Fruit fly (Drosophila melanogaster) whole organism, embryonic: ENCODE measurements around the gene GlcAT-P.

Source experiments
- B-H2 ChIP-seq: fragments of 200-800 bp; sonication (Bioruptor generic); optimal IDR thresholded peaks from 2 replicates; lab custom pipeline; 2018; ENCODE audit warnings: missing biosample characterization, mild to moderate bottlenecking, missing genetic modification characterization
- Bdp1 ChIP-seq: fragments of 200-800 bp; sonication (Bioruptor generic); optimal IDR thresholded peaks from 3 replicates; lab custom pipeline; 2016; ENCODE audit warnings: missing biosample characterization, missing genetic modification characterization
- CG10267 ChIP-seq: fragments of 200-800 bp; sonication (Bioruptor generic); optimal IDR thresholded peaks from 2 replicates; lab custom pipeline; 2018; ENCODE audit warnings: missing biosample characterization, mild to moderate bottlenecking, missing genetic modification characterization, moderate library complexity
- CG11247 ChIP-seq: fragments of 200-800 bp; sonication (Bioruptor generic); IDR thresholded peaks from 2 replicates; pipeline ENCODE4 v1.3.6; 2022; ENCODE audit warnings: missing biosample characterization, missing genetic modification characterization
- CG12744 ChIP-seq: fragments of 200-800 bp; sonication (Bioruptor generic); optimal IDR thresholded peaks from 2 replicates; lab custom pipeline; 2016; ENCODE audit warnings: missing biosample characterization, missing genetic modification characterization
- CG12769 ChIP-seq: fragments of 200-800 bp; sonication (Bioruptor generic); optimal IDR thresholded peaks from 2 replicates; lab custom pipeline; 2019; ENCODE audit warnings: missing biosample characterization, mild to moderate bottlenecking, missing genetic modification characterization, moderate library complexity
- CG14860 ChIP-seq: fragments of 200-800 bp; sonication (Bioruptor generic); IDR thresholded peaks from 3 replicates; pipeline ENCODE4 v1.3.6; 2022; ENCODE audit warnings: missing biosample characterization, missing genetic modification characterization; ENCODE audit not compliant: partially characterized antibody
- CG15514 ChIP-seq: fragments of 200-800 bp; sonication (Bioruptor generic); optimal IDR thresholded peaks from 3 replicates; lab custom pipeline; 2017; ENCODE audit warnings: missing biosample characterization, missing genetic modification characterization, mild to moderate bottlenecking, moderate library complexity, missing genetic modification reagents
- CG1647 ChIP-seq: fragments of 200-800 bp; sonication (Bioruptor generic); optimal IDR thresholded peaks from 3 replicates; lab custom pipeline; 2016; ENCODE audit warnings: missing biosample characterization, missing genetic modification characterization
- CG18619 ChIP-seq: fragments of 200-800 bp; sonication (Bioruptor generic); optimal IDR thresholded peaks from 3 replicates; lab custom pipeline; 2017; ENCODE audit warnings: missing biosample characterization, mild to moderate bottlenecking, missing genetic modification characterization
- CG30403 ChIP-seq: fragments of 200-800 bp; sonication (Bioruptor generic); optimal IDR thresholded peaks from 3 replicates; lab custom pipeline; 2016; ENCODE audit warnings: missing biosample characterization, missing genetic modification characterization
- CG3163 ChIP-seq: fragments of 200-800 bp; sonication (Bioruptor generic); optimal IDR thresholded peaks from 3 replicates; lab custom pipeline; 2016; ENCODE audit warnings: missing biosample characterization, missing genetic modification characterization
- CG32772 ChIP-seq: fragments of 200-800 bp; sonication (Bioruptor generic); IDR thresholded peaks from 2 replicates; pipeline ENCODE4 v1.3.6; 2022; ENCODE audit warnings: missing biosample characterization, missing genetic modification characterization
- CG33213 ChIP-seq: fragments of 200-800 bp; sonication (Bioruptor generic); optimal IDR thresholded peaks from 3 replicates; lab custom pipeline; 2016; ENCODE audit warnings: missing biosample characterization, missing genetic modification characterization
- CG4282 ChIP-seq: fragments of 200-800 bp; sonication (Bioruptor generic); optimal IDR thresholded peaks from 2 replicates; lab custom pipeline; 2016; ENCODE audit warnings: missing biosample characterization, missing genetic modification characterization
- CG4328 ChIP-seq: fragments of 200-800 bp; sonication (Bioruptor generic); optimal IDR thresholded peaks from 3 replicates; lab custom pipeline; 2017; ENCODE audit warnings: missing biosample characterization, missing genetic modification reagents, missing genetic modification characterization
- CG6813 ChIP-seq: fragments of 200-800 bp; sonication (Bioruptor generic); optimal IDR thresholded peaks from 2 replicates; lab custom pipeline; 2017; ENCODE audit warnings: missing biosample characterization, missing genetic modification characterization, mild to moderate bottlenecking, moderate library complexity, missing genetic modification reagents
- CG7372 ChIP-seq: fragments of 200-800 bp; sonication (Bioruptor generic); IDR thresholded peaks from 2 replicates; pipeline ENCODE4 v1.3.6; 2022; ENCODE audit warnings: missing biosample characterization, missing genetic modification characterization
- CG7987 ChIP-seq: fragments of 200-800 bp; sonication (Bioruptor generic); optimal IDR thresholded peaks from 2 replicates; lab custom pipeline; 2018; ENCODE audit warnings: missing biosample characterization, mild to moderate bottlenecking, missing genetic modification characterization, moderate library complexity
- Dad ChIP-seq: fragments of 200-800 bp; sonication (Bioruptor generic); optimal IDR thresholded peaks from 3 replicates; lab custom pipeline; 2016; ENCODE audit warnings: missing biosample characterization, missing genetic modification characterization
- Dfd ChIP-seq, 2 experiments: fragments of >200 bp; optimal IDR thresholded peaks; 2 replicates each; lab custom pipeline; 2017; ENCODE audit warnings: missing biosample characterization in 2 of 2, missing genetic modification characterization in 2 of 2
- ERR ChIP-seq: fragments of 200-800 bp; sonication (Bioruptor generic); optimal IDR thresholded peaks from 2 replicates; lab custom pipeline; 2016; ENCODE audit warnings: missing biosample characterization, missing genetic modification characterization
- Fer3 ChIP-seq: fragments of 200-800 bp; sonication (Bioruptor generic); optimal IDR thresholded peaks from 2 replicates; lab custom pipeline; 2018; ENCODE audit warnings: missing biosample characterization, mild to moderate bottlenecking, missing genetic modification characterization, moderate library complexity
- H15 ChIP-seq: fragments of 200-800 bp; sonication (Bioruptor generic); IDR thresholded peaks from 3 replicates; pipeline ENCODE4 v1.3.6; 2022; ENCODE audit warnings: missing biosample characterization, missing genetic modification characterization
- HLHmδ ChIP-seq: fragments of 200-800 bp; sonication (Bioruptor generic); optimal IDR thresholded peaks from 2 replicates; lab custom pipeline; 2018; ENCODE audit warnings: missing biosample characterization, mild to moderate bottlenecking, missing genetic modification characterization, moderate library complexity
- Hey ChIP-seq: fragments of 200-800 bp; sonication (Bioruptor generic); optimal IDR thresholded peaks from 3 replicates; lab custom pipeline; 2018; ENCODE audit warnings: missing biosample characterization, mild to moderate bottlenecking, missing genetic modification characterization
- Max ChIP-seq: fragments of 200-800 bp; sonication (Bioruptor generic); optimal IDR thresholded peaks from 2 replicates; lab custom pipeline; 2016; ENCODE audit warnings: missing biosample characterization, mild to moderate bottlenecking, missing genetic modification characterization
- Mes4 ChIP-seq: fragments of 200-800 bp; sonication (Bioruptor generic); optimal IDR thresholded peaks from 2 replicates; lab custom pipeline; 2016; ENCODE audit warnings: missing biosample characterization, missing genetic modification characterization
- Neu2 ChIP-seq: fragments of 200-800 bp; sonication (Bioruptor generic); optimal IDR thresholded peaks from 3 replicates; lab custom pipeline; 2016; ENCODE audit warnings: missing biosample characterization, missing genetic modification characterization, borderline replicate concordance
- TFAM ChIP-seq: fragments of 200-800 bp; sonication (Bioruptor generic); optimal IDR thresholded peaks from 2 replicates; lab custom pipeline; 2017; ENCODE audit warnings: missing biosample characterization, missing genetic modification characterization, inconsistent platforms
- Trl ChIP-seq, 3 experiments: fragments of >200 bp in 2 of 3; fragments of 200-800 bp in 1 of 3; sonication (Bioruptor generic) in 1 of 3; optimal IDR thresholded peaks; 2 replicates in 1 of 3; 3 replicates in 2 of 3; lab custom pipeline; 2016 to 2017; ENCODE audit warnings: missing biosample characterization in 1 of 3, missing genetic modification characterization in 1 of 3
- abd-A ChIP-seq: fragments of 200-800 bp; sonication (Bioruptor generic); optimal IDR thresholded peaks from 3 replicates; lab custom pipeline; 2019; ENCODE audit warnings: missing biosample characterization, mild to moderate bottlenecking, missing genetic modification characterization, moderate library complexity
- ara ChIP-seq: fragments of 200-800 bp; sonication (Bioruptor generic); IDR thresholded peaks from 2 replicates; pipeline ENCODE4 v1.3.6; 2022; ENCODE audit warnings: missing biosample characterization, missing genetic modification characterization
- bsh ChIP-seq, 2 experiments: fragments of 200-800 bp; sonication (Bioruptor generic); optimal IDR thresholded peaks; 2 replicates each; lab custom pipeline; 2017 to 2018; ENCODE audit warnings: mild to moderate bottlenecking in 2 of 2, missing biosample characterization in 2 of 2, missing genetic modification characterization in 2 of 2, moderate library complexity in 1 of 2
- chif ChIP-seq, 2 experiments: fragments of 200-800 bp; sonication (Bioruptor generic); optimal IDR thresholded peaks; 3 replicates each; lab custom pipeline; 2016; ENCODE audit warnings: missing biosample characterization in 2 of 2, missing genetic modification characterization in 2 of 2
- chinmo ChIP-seq: fragments of 200-800 bp; sonication (Bioruptor generic); IDR thresholded peaks from 4 replicates; pipeline ENCODE4 v1.3.6; 2022; ENCODE audit warnings: missing biosample characterization, missing genetic modification characterization; ENCODE audit not compliant: partially characterized antibody
- dan ChIP-seq: fragments of 200-800 bp; sonication (Bioruptor generic); IDR thresholded peaks from 2 replicates; pipeline ENCODE4 v1.3.6; 2022; ENCODE audit warnings: missing biosample characterization, missing genetic modification characterization
- dimm ChIP-seq: fragments of 200-800 bp; sonication (Bioruptor generic); IDR thresholded peaks from 2 replicates; pipeline ENCODE4 v1.3.6; 2022; ENCODE audit warnings: missing biosample characterization, missing genetic modification characterization
- fd102C ChIP-seq: fragments of 200-800 bp; sonication (Bioruptor generic); optimal IDR thresholded peaks from 2 replicates; lab custom pipeline; 2018; ENCODE audit warnings: missing biosample characterization, mild to moderate bottlenecking, missing genetic modification characterization, moderate library complexity
- inv ChIP-seq: fragments of 200-800 bp; sonication (Bioruptor generic); IDR thresholded peaks from 2 replicates; pipeline ENCODE4 v1.3.6; 2022; ENCODE audit warnings: missing biosample characterization, missing genetic modification characterization; ENCODE audit not compliant: partially characterized antibody
- mirr ChIP-seq: fragments of 200-800 bp; sonication (Bioruptor generic); optimal IDR thresholded peaks from 3 replicates; lab custom pipeline; 2018; ENCODE audit warnings: missing biosample characterization, mild to moderate bottlenecking, missing genetic modification characterization
- nmo ChIP-seq: fragments of 200-800 bp; sonication (Bioruptor generic); optimal IDR thresholded peaks from 2 replicates; lab custom pipeline; 2018; ENCODE audit warnings: missing biosample characterization, mild to moderate bottlenecking, missing genetic modification characterization, moderate library complexity
- odd ChIP-seq: fragments of 200-800 bp; sonication (Bioruptor generic); optimal IDR thresholded peaks from 2 replicates; lab custom pipeline; 2017; ENCODE audit warnings: missing biosample characterization, mild to moderate bottlenecking, missing genetic modification characterization
- onecut ChIP-seq: fragments of 200-800 bp; sonication (Bioruptor generic); IDR thresholded peaks from 2 replicates; pipeline ENCODE4 v1.3.6; 2022; ENCODE audit warnings: missing biosample characterization, missing genetic modification characterization
- ranshi ChIP-seq: fragments of 200-800 bp; sonication (Bioruptor generic); IDR thresholded peaks from 2 replicates; pipeline ENCODE4 v1.3.6; 2022; ENCODE audit warnings: missing biosample characterization, missing genetic modification characterization
- sens ChIP-seq: fragments of 200-800 bp; sonication (Bioruptor generic); peaks from one replicate; lab custom pipeline; 2016; ENCODE audit warnings: missing biosample characterization, missing genetic modification characterization
- tap ChIP-seq: fragments of 200-800 bp; optimal IDR thresholded peaks from 3 replicates; lab custom pipeline; 2019; ENCODE audit warnings: missing biosample characterization, mild to moderate bottlenecking, missing genetic modification characterization, moderate library complexity

GlcAT-P gene

DNA sequence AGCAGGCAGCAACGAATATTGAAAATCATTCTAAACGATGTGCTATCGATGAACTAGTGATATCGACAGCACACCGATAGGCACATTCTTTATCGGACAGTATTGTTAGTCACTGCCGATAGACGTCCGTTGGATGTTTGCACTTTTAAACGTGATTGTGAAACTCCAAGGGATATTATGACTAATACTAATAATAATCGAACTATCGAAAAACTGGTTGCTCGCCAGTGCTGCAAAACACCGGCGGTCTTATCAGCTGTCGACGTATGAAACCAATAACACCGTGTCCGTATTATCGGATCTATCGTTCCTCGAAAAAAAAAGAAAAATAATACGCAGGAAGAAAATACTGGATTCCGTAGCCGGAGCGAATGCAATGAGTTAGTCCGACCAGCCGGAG lies 13.2 kb upstream of the GlcAT-P start, which contains the start of the genes Ube3a and CG7600 (continued):
- TF ChIP-seq tap (tag; lab: Kevin White, UChicago) (peak; percentile 15), ara (GFP tag; lab: Robert Waterston, UW) (no peak), CG30403 (GFP tag; lab: Kevin White, UChicago) (peak; percentile 31), CG7987 (GFP tag; lab: Kevin White, UChicago) (peak; percentile 62), CG12769 (tag; lab: Kevin White, UChicago) (peak; percentile 74), TFAM (GFP tag; lab: Kevin White, UChicago) (no peak), sens (GFP tag; lab: Kevin White, UChicago) (peak; percentile 89), chinmo (GFP tag; lab: Robert Waterston, UW) (peak; percentile 100), ranshi (GFP tag; lab: Robert Waterston, UW) (no peak), CG15514 (GFP tag; lab: Kevin White, UChicago) (peak; percentile 95), CG7372 (GFP tag; lab: Robert Waterston, UW) (no peak), mirr (GFP tag; lab: Kevin White, UChicago) (peak; percentile 86), CG12744 (peak; percentile 32)

DNA sequence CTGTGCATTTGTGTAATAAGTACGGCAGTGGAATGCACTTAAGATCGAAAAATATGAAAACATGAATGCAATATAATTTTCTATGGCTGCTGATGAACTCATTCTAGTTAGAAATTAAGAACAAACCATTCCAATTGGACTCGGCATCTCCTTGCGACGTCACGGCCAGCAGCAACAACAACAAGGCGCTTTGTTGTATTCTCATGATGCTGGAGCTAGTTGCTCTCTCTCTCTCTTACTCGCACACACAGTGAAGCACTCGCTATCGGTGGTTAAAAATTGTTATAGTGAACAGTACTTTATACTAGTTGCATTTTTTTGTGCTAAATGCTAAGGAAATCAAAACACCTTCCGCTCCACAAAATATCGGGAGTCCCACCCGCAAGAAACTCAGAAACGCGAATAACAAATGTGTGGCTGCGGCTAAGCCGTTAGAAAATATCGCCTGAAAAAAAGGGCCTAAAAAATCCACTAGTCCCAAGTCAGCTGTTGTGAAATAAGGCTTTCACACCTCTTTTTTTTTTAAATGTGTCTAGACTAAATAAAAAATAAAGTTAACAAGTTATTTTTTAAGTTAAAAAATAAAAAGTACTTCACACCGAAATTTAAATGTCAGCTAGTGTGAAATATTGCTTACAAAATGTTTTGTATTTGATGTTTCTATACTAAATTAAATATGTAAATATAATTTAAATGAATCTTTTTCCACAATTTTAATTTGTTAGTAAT lies 8.4 kb upstream of the GlcAT-P start, which contains the start of gene Plod:
TSS of gene Plod (minus strand) at position 409 of the 729 bp plus-strand sequence.
- TF ChIP-seq Dfd (GFP tag; optimal IDR thresholded peaks at IDR 0.05; lab: Kevin White, UChicago) (peak in 1 of 2 experiments; percentile 27), bsh (GFP tag; optimal IDR thresholded peaks at IDR 0.05; lab: Kevin White, UChicago) (peak in 1 of 2 experiments; percentile 65), Bdp1 (GFP tag; lab: Kevin White, UChicago) (peak; percentile 18), chif (GFP tag; optimal IDR thresholded peaks at IDR 0.05; lab: Kevin White, UChicago) (peak in 1 of 2 experiments; percentile 26), CG6813 (GFP tag; lab: Kevin White, UChicago) (no peak), TFAM (GFP tag; lab: Kevin White, UChicago) (no peak), Max (no peak), ERR (GFP tag; lab: Kevin White, UChicago) (no peak), Hey (tag; lab: Kevin White, UChicago) (no peak), CG18619 (GFP tag; lab: Kevin White, UChicago) (peak; percentile 18), Dad (no peak), abd-A (tag; lab: Kevin White, UChicago) (no peak), Neu2 (GFP tag; lab: Kevin White, UChicago) (no peak), CG14860 (GFP tag; lab: Robert Waterston, UW) (no peak; the same call in 2 of the 3 replicates), Trl (optimal IDR thresholded peaks at IDR 0.05; lab: Kevin White, UChicago) (peak in 1 of 2 experiments; percentile 16), Trl (GFP tag; optimal IDR thresholded peaks at IDR 0.05; lab: Kevin White, UChicago) (no peak), Fer3 (tag; lab: Kevin White, UChicago) (peak; percentile 39), CG10267 (tag; lab: Kevin White, UChicago) (peak; percentile 71), dan (no peak), CG7372 (GFP tag; lab: Robert Waterston, UW) (no peak), CG11247 (GFP tag; lab: Robert Waterston, UW) (no peak), nmo (GFP tag; lab: Kevin White, UChicago) (peak; percentile 75), inv (no peak), H15 (GFP tag; lab: Robert Waterston, UW) (no peak), Mes4 (no peak), CG3163 (GFP tag; lab: Kevin White, UChicago) (peak; percentile 4), dimm (GFP tag; lab: Robert Waterston, UW) (no peak), CG4328 (no peak), CG4282 (no peak), CG33213 (peak; percentile 61), B-H2 (peak; percentile 38), fd102C (GFP tag; lab: Kevin White, UChicago) (no peak), odd (GFP tag; lab: Kevin White, UChicago) (peak; percentile 33), HLHmδ (GFP tag; lab: Kevin White, UChicago) (peak; percentile 17), CG1647 (GFP tag; lab: Kevin White, UChicago) (peak; percentile 32), onecut (GFP tag; lab: Robert Waterston, UW) (peak; percentile 32), CG32772 (GFP tag; lab: Robert Waterston, UW) (0 out of 2 replicates have a peak, but pooled peaks have one; percentile 8)
